Fruit fly (Drosophila melanogaster) Kc167 (cell line): ENCODE data around the gene PIG-L.

Experiments used
- Sin3A ChIP-seq: fragments of >200 bp; optimal IDR thresholded peaks from 2 replicates; lab custom pipeline; 2018; ENCODE audit warnings: missing external identifiers
- h ChIP-seq: fragments of >200 bp; optimal IDR thresholded peaks from 3 replicates; lab custom pipeline; 2018; ENCODE audit warnings: missing external identifiers
- insv ChIP-seq: fragments of >200 bp; optimal IDR thresholded peaks from 3 replicates; lab custom pipeline; 2018; ENCODE audit warnings: missing external identifiers
- psq ChIP-seq: fragments of >200 bp; optimal IDR thresholded peaks from 2 replicates; lab custom pipeline; 2017; ENCODE audit warnings: missing external identifiers
- ttk ChIP-seq: sonication (Bioruptor generic); optimal IDR thresholded peaks from 2 replicates; lab custom pipeline; 2017; ENCODE audit warnings: missing external identifiers

dm6 chr3R:19999474-19999873 is 21.7 kb downstream of the PIG-L start:
- no peak for TF ChIP-seq psq (lab: Kevin White, UChicago)
- TF ChIP-seq h (lab: Kevin White, UChicago): no peak
- TF ChIP-seq Sin3A (lab: Kevin White, UChicago): no peak
- no peak for TF ChIP-seq insv (lab: Kevin White, UChicago)
- TF ChIP-seq ttk: no peak
